Fruit fly (Drosophila melanogaster) whole organism, prepupa: ENCODE measurements around the gene Lmpt.

ENCODE experiments used
- CG10669 ChIP-seq: fragments of 200-800 bp; sonication (Bioruptor generic); optimal IDR thresholded peaks from 3 replicates; lab custom pipeline; 2018; ENCODE audit warnings: missing biosample characterization, mild to moderate bottlenecking, missing genetic modification characterization, moderate library complexity
- CG11762 ChIP-seq: fragments of 200-800 bp; sonication (Bioruptor generic); optimal IDR thresholded peaks from 3 replicates; lab custom pipeline; 2016; ENCODE audit warnings: missing biosample characterization, missing genetic modification characterization; ENCODE audit not compliant: insufficient read depth
- CG15336 ChIP-seq: fragments of 200-800 bp; sonication (Bioruptor generic); IDR thresholded peaks from 2 replicates; pipeline ENCODE4 v1.3.6; 2022; ENCODE audit warnings: missing biosample characterization, missing genetic modification characterization
- CG1621 ChIP-seq: fragments of 200-800 bp; sonication (Bioruptor generic); optimal IDR thresholded peaks from 3 replicates; lab custom pipeline; 2018; ENCODE audit warnings: missing biosample characterization, mild to moderate bottlenecking, missing genetic modification characterization
- CG16779 ChIP-seq: fragments of 200-800 bp; sonication (Bioruptor generic); optimal IDR thresholded peaks from 3 replicates; lab custom pipeline; 2017; ENCODE audit warnings: missing biosample characterization, mild to moderate bottlenecking, missing genetic modification characterization
- CG3032 ChIP-seq: fragments of 200-800 bp; optimal IDR thresholded peaks from 2 replicates; lab custom pipeline; 2019; ENCODE audit warnings: missing biosample characterization, mild to moderate bottlenecking, missing genetic modification characterization, moderate library complexity
- CG31627 ChIP-seq: fragments of 200-800 bp; sonication (Bioruptor generic); optimal IDR thresholded peaks from 3 replicates; lab custom pipeline; 2016; ENCODE audit warnings: missing biosample characterization, missing genetic modification characterization
- CG32006 ChIP-seq: fragments of 200-800 bp; sonication (Bioruptor generic); optimal IDR thresholded peaks from 3 replicates; lab custom pipeline; 2017; ENCODE audit warnings: missing biosample characterization, mild to moderate bottlenecking, missing genetic modification characterization
- CG34406 ChIP-seq: fragments of 200-800 bp; sonication (Bioruptor generic); optimal IDR thresholded peaks from 3 replicates; lab custom pipeline; 2016; ENCODE audit warnings: missing biosample characterization, missing genetic modification characterization
- CG3919 ChIP-seq: fragments of 200-800 bp; sonication (Bioruptor generic); optimal IDR thresholded peaks from 3 replicates; lab custom pipeline; 2016; ENCODE audit warnings: missing biosample characterization, missing genetic modification characterization
- CG4318 ChIP-seq: fragments of 200-800 bp; sonication (Bioruptor generic); optimal IDR thresholded peaks from 3 replicates; lab custom pipeline; 2017; ENCODE audit warnings: missing biosample characterization, mild to moderate bottlenecking, missing genetic modification characterization
- CG6163 ChIP-seq: fragments of 200-800 bp; sonication (Bioruptor generic); IDR thresholded peaks from 3 replicates; pipeline ENCODE4 v1.3.6; 2022; ENCODE audit warnings: missing biosample characterization, missing genetic modification characterization
- CG6854 ChIP-seq: fragments of 200-800 bp; sonication (Bioruptor generic); optimal IDR thresholded peaks from 2 replicates; lab custom pipeline; 2017; ENCODE audit warnings: missing biosample characterization, mild to moderate bottlenecking, missing genetic modification characterization
- CG8119 ChIP-seq: fragments of 200-800 bp; sonication (Bioruptor generic); IDR thresholded peaks from 3 replicates; pipeline ENCODE4 v1.3.6; 2022; ENCODE audit warnings: missing biosample characterization, missing genetic modification characterization
- CG8319 ChIP-seq: fragments of 200-800 bp; sonication (Bioruptor generic); optimal IDR thresholded peaks from 3 replicates; lab custom pipeline; 2016; ENCODE audit warnings: missing biosample characterization, missing genetic modification characterization
- Eip75B ChIP-seq: fragments of 200-800 bp; sonication (Bioruptor generic); optimal IDR thresholded peaks from 3 replicates; lab custom pipeline; 2016; ENCODE audit warnings: missing biosample characterization, missing genetic modification characterization
- Eip78C ChIP-seq: fragments of 200-800 bp; sonication (Bioruptor generic); peaks from one replicate; lab custom pipeline; 2016; ENCODE audit warnings: missing biosample characterization, missing genetic modification characterization
- Eip93F ChIP-seq: fragments of 200-800 bp; sonication (Bioruptor generic); optimal IDR thresholded peaks from 2 replicates; lab custom pipeline; 2016; ENCODE audit warnings: missing biosample characterization, mild to moderate bottlenecking, missing genetic modification characterization
- Ets21C ChIP-seq: fragments of 200-800 bp; sonication (Bioruptor generic); optimal IDR thresholded peaks from 3 replicates; lab custom pipeline; 2016; ENCODE audit warnings: missing biosample characterization, missing genetic modification characterization
- Ets96B ChIP-seq: fragments of 200-800 bp; optimal IDR thresholded peaks from 2 replicates; lab custom pipeline; 2019; ENCODE audit warnings: missing biosample characterization, mild to moderate bottlenecking, missing genetic modification characterization, moderate library complexity
- Hr38 ChIP-seq: sonication (Bioruptor generic); optimal IDR thresholded peaks from 2 replicates; lab custom pipeline; 2016; ENCODE audit warnings: missing biosample characterization, missing genetic modification characterization
- Hr39 ChIP-seq: fragments of 200-800 bp; sonication (Bioruptor generic); optimal IDR thresholded peaks from 2 replicates; lab custom pipeline; 2016; ENCODE audit warnings: missing biosample characterization, missing genetic modification characterization
- Lpt ChIP-seq: fragments of 200-800 bp; sonication (Bioruptor generic); optimal IDR thresholded peaks from 3 replicates; lab custom pipeline; 2016; ENCODE audit warnings: missing biosample characterization, missing genetic modification characterization
- Met ChIP-seq: fragments of 200-800 bp; sonication (Bioruptor generic); optimal IDR thresholded peaks from 3 replicates; lab custom pipeline; 2016; ENCODE audit warnings: missing biosample characterization, missing genetic modification characterization
- Smox ChIP-seq: fragments of 200-800 bp; sonication (Bioruptor generic); optimal IDR thresholded peaks from 3 replicates; lab custom pipeline; 2016; ENCODE audit warnings: missing biosample characterization, missing genetic modification characterization
- Sox102F ChIP-seq: fragments of 200-800 bp; sonication (Bioruptor generic); optimal IDR thresholded peaks from 2 replicates; lab custom pipeline; 2016; ENCODE audit warnings: missing biosample characterization, mild to moderate bottlenecking, missing genetic modification characterization
- achi ChIP-seq: fragments of 200-800 bp; sonication (Bioruptor generic); optimal IDR thresholded peaks from 3 replicates; lab custom pipeline; 2016; ENCODE audit warnings: missing biosample characterization, missing genetic modification characterization
- cyc ChIP-seq: fragments of 200-800 bp; sonication (Bioruptor generic); optimal IDR thresholded peaks from 3 replicates; lab custom pipeline; 2016; ENCODE audit warnings: missing biosample characterization, missing genetic modification characterization
- dac ChIP-seq: fragments of 200-800 bp; sonication (Bioruptor generic); optimal IDR thresholded peaks from 2 replicates; lab custom pipeline; 2017; ENCODE audit warnings: missing biosample characterization, mild to moderate bottlenecking, missing genetic modification characterization
- eg ChIP-seq: fragments of 200-800 bp; sonication (Bioruptor generic); IDR thresholded peaks from 3 replicates; pipeline ENCODE4 v1.3.6; 2022; ENCODE audit warnings: missing biosample characterization, missing genetic modification characterization
- esn ChIP-seq: fragments of 200-800 bp; sonication (Bioruptor generic); optimal IDR thresholded peaks from 2 replicates; lab custom pipeline; 2016; ENCODE audit warnings: missing biosample characterization, mild to moderate bottlenecking, missing genetic modification characterization, moderate library complexity
- fd59A ChIP-seq: fragments of 200-800 bp; sonication (Bioruptor generic); optimal IDR thresholded peaks from 2 replicates; lab custom pipeline; 2017; ENCODE audit warnings: missing biosample characterization, mild to moderate bottlenecking, missing genetic modification characterization, missing genetic modification reagents
- fd85E ChIP-seq: fragments of 200-800 bp; sonication (Bioruptor generic); optimal IDR thresholded peaks from 3 replicates; lab custom pipeline; 2016; ENCODE audit warnings: missing biosample characterization, missing genetic modification characterization
- fkh ChIP-seq: fragments of 200-800 bp; sonication (Bioruptor generic); optimal IDR thresholded peaks from 3 replicates; lab custom pipeline; 2017; ENCODE audit warnings: missing biosample characterization, mild to moderate bottlenecking, missing genetic modification characterization, moderate library complexity
- net ChIP-seq: fragments of 200-800 bp; sonication (Bioruptor generic); optimal IDR thresholded peaks from 3 replicates; lab custom pipeline; 2016; ENCODE audit warnings: missing biosample characterization, missing genetic modification characterization
- salr ChIP-seq, 2 experiments: fragments of 200-800 bp; sonication (Bioruptor generic); optimal IDR thresholded peaks; 3 replicates each; lab custom pipeline; 2016 to 2018; ENCODE audit warnings: missing biosample characterization in 2 of 2, missing genetic modification characterization in 2 of 2, mild to moderate bottlenecking in 1 of 2
- spab ChIP-seq: fragments of 200-800 bp; sonication (Bioruptor generic); optimal IDR thresholded peaks from 2 replicates; lab custom pipeline; 2017; ENCODE audit warnings: missing biosample characterization, mild to moderate bottlenecking, missing genetic modification characterization, missing genetic modification reagents
- svp ChIP-seq: fragments of 200-800 bp; sonication (Bioruptor generic); peaks from one replicate; lab custom pipeline; 2016; ENCODE audit warnings: missing biosample characterization, missing genetic modification characterization
- topi ChIP-seq: fragments of 200-800 bp; sonication (Bioruptor generic); optimal IDR thresholded peaks from 3 replicates; lab custom pipeline; 2016; ENCODE audit warnings: missing biosample characterization, missing genetic modification characterization
- vri ChIP-seq: fragments of 200-800 bp; sonication (Bioruptor generic); optimal IDR thresholded peaks from 3 replicates; lab custom pipeline; 2016; ENCODE audit warnings: missing biosample characterization, mild to moderate bottlenecking, missing genetic modification characterization

Gene Lmpt

DNA sequence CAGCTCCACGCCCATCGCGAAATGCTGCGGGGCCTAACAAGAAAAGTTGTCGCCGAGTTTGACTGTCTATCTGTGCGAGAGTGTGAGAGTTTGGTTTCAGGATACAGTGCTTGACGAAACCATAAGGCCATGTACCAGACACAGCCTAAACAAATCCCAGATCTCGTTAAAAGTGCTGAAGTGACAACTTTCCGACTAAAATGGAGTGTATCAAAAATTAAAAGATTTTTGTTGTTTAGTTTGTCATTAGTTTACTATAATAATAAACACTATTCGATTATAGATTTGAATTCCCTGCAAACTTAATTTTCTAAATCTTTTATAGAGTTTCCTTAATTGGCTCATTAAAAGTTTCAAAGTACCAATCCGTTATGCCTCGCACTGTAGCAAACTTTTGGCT, 28.6 kb downstream of the Lmpt start (continued):
- peak; percentile 52; the same call in 1 of the 2 replicates for TF ChIP-seq CG15336 (GFP tag; lab: Robert Waterston, UW)
- TF ChIP-seq CG16779 (tag; lab: Kevin White, UChicago), result no peak
- peak; percentile 13 for TF ChIP-seq CG4318 (GFP tag; lab: Kevin White, UChicago)
- no peak for TF ChIP-seq Ets21C
- TF ChIP-seq fd85E, result no peak
- TF ChIP-seq CG8119 (GFP tag; lab: Robert Waterston, UW), result peak; percentile 73
- TF ChIP-seq CG11762 (GFP tag; lab: Kevin White, UChicago), result no peak
- no peak for TF ChIP-seq CG10669 (GFP tag; lab: Kevin White, UChicago)
- no peak for TF ChIP-seq Hr38 (GFP tag; lab: Kevin White, UChicago)
- TF ChIP-seq topi (GFP tag; lab: Kevin White, UChicago), result no peak
- TF ChIP-seq svp, result no peak
- TF ChIP-seq CG1621, result no peak
- TF ChIP-seq CG8319 (GFP tag; lab: Kevin White, UChicago), result no peak
- TF ChIP-seq fkh, result no peak
- no peak for TF ChIP-seq Eip93F (GFP tag; lab: Kevin White, UChicago)
- TF ChIP-seq CG6854, result no peak
- TF ChIP-seq dac (GFP tag; lab: Kevin White, UChicago), result no peak
- TF ChIP-seq salr (GFP tag; optimal IDR thresholded peaks at IDR 0.05; lab: Kevin White, UChicago), result no peak
- no peak for TF ChIP-seq Ets96B (tag; lab: Kevin White, UChicago)
- TF ChIP-seq net (GFP tag; lab: Kevin White, UChicago), result no peak
- no peak for TF ChIP-seq Met
- TF ChIP-seq CG34406, result no peak
- TF ChIP-seq achi (GFP tag; lab: Kevin White, UChicago), result no peak
- TF ChIP-seq, all 60 proteins: peak for 9

- TF ChIP-seq Lpt (peak; percentile 7), Sox102F (GFP tag; lab: Kevin White, UChicago) (no peak), fd59A (GFP tag; lab: Kevin White, UChicago) (no peak), CG8319 (GFP tag; lab: Kevin White, UChicago) (no peak), net (GFP tag; lab: Kevin White, UChicago) (no peak), esn (no peak), vri (GFP tag; lab: Kevin White, UChicago) (peak; percentile 24), spab (no peak), Hr38 (GFP tag; lab: Kevin White, UChicago) (no peak), CG4318 (GFP tag; lab: Kevin White, UChicago) (no peak), CG3919 (GFP tag; lab: Kevin White, UChicago) (peak; percentile 4), Eip93F (GFP tag; lab: Kevin White, UChicago) (no peak), CG32006 (no peak), CG3032 (tag; lab: Kevin White, UChicago) (no peak), Eip78C (GFP tag; lab: Kevin White, UChicago) (no peak), eg (GFP tag; lab: Robert Waterston, UW) (0 out of 3 replicates have a peak, but pooled peaks have one; percentile 32), Hr39 (GFP tag; lab: Kevin White, UChicago) (no peak), cyc (GFP tag; lab: Kevin White, UChicago) (no peak), dac (GFP tag; lab: Kevin White, UChicago) (no peak), Smox (GFP tag; lab: Kevin White, UChicago) (no peak), achi (GFP tag; lab: Kevin White, UChicago) (no peak), CG31627 (GFP tag; lab: Kevin White, UChicago) (no peak), CG6163 (GFP tag; lab: Robert Waterston, UW) (no peak), CG8119 (GFP tag; lab: Robert Waterston, UW) (no peak), Eip75B (GFP tag; lab: Kevin White, UChicago) (no peak)
These were observed 31.3 kb downstream of the Lmpt start for dm6 chr3L:16896408-16896807.
